Worm (Caenorhabditis elegans): ENCODE data around the gene Y50D4B.2.

The Y50D4B.2 gene

DNA sequence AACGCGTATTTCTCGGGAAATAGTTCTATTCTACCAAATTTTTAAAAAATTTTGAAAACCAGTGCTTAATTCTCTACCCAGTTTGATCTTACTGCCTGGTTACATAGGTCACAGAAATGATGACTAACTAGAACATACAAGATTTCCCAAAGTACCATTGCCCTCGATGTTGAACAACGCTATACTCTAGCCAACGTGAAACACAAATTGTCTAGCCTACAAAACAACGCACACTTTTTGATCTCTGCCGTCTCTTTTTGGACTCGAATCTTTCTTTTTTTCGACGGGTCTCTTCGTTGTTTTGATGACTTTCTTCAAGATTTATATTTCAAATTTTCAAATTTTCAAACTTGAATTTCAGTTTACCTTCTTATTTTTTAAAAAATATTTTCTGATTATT lies at the start of gene Y50D4B.2:
Y50D4B.2 (plus strand) TSS at position 301 of the 400 bp plus-strand sequence.
- TF ChIP-seq F10E7.11 (tag; optimal IDR thresholded peaks at IDR 0.05) = no peak
- no peak for TF ChIP-seq snpc-1.1 (tag; optimal IDR thresholded peaks at IDR 0.05; ENCODE audit: insufficient read depth)
- no peak for TF ChIP-seq B0336.3 (GFP tag; IDR thresholded peaks at IDR 0.05)
- TF ChIP-seq Y56A3A.18 (GFP tag; IDR thresholded peaks at IDR 0.05) = no peak
- no peak for TF ChIP-seq C17E4.6 (GFP tag; IDR thresholded peaks at IDR 0.05)
- TF ChIP-seq sea-2 (GFP tag; IDR thresholded peaks at IDR 0.05) = no peak
- TF ChIP-seq nfya-2 (GFP tag; IDR thresholded peaks at IDR 0.05) = no peak
- no peak for TF ChIP-seq F23B12.7 (tag; optimal IDR thresholded peaks at IDR 0.05; ENCODE audit: insufficient read depth)
- TF ChIP-seq rpc-1 (optimal IDR thresholded peaks at IDR 0.05) = no peak
- TF ChIP-seq rpc-1 (tag; optimal IDR thresholded peaks at IDR 0.05) = no peak

- TF ChIP-seq ztf-26 (tag; optimal IDR thresholded peaks at IDR 0.05) (no peak), bed-2 (GFP tag; IDR thresholded peaks at IDR 0.05) (no peak), snpc-1.1 (tag; optimal IDR thresholded peaks at IDR 0.05; ENCODE audit: insufficient read depth) (peak; percentile 63), snpc-4 (GFP tag; optimal IDR thresholded peaks at IDR 0.05) (peak; percentile 33), snpc-4 (tag; optimal IDR thresholded peaks at IDR 0.05) (peak in 2 of 4 experiments; percentile 81 to 85), hmg-1.2 (GFP tag; IDR thresholded peaks at IDR 0.05) (peak; percentile 53)
Observed at ce11 chrV:1051651-1052050, 48.7 kb upstream of the Y50D4B.2 start.

DNA sequence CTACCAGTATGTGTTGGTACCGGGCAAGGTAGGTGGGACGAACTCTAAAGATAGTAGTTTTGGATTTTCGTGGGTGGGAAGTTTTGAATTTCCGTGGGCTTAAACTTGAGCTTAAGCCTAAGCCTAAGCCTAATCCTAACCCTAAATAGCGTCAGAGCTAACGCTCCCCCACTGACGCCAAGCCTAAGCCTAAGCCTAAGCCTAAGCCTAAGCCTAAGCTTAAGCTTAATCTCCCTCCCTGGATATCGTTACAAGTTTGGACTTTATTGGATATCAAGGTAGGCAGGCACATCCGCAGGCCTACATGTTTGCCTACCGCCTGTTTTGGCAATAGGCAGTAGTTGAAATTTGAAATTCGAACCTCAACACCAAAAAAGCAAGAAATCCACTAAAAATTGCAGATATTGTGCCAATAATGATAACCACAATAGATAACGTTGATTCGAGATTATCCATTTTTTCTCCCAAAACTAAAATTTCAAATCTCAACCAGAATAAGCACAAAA lies 47.8 kb upstream of the Y50D4B.2 start, which contains the start of gene K10C9.4:
K10C9.4 (minus strand) TSS at position 456 of the 506 bp plus-strand sequence.
- TF ChIP-seq nhr-27 (tag; optimal IDR thresholded peaks at IDR 0.05) (no peak), zim-3 (tag; optimal IDR thresholded peaks at IDR 0.05) (no peak), T07F8.4 (tag; optimal IDR thresholded peaks at IDR 0.05) (no peak), D2030.7 (GFP tag; IDR thresholded peaks at IDR 0.05) (no peak), pbrm-1 (GFP tag; IDR thresholded peaks at IDR 0.05) (no peak), Y67H2A.10 (GFP tag; conservative IDR thresholded peaks at IDR 0.05) (no peak), bed-2 (GFP tag; IDR thresholded peaks at IDR 0.05) (no peak), hlh-12 (tag; optimal IDR thresholded peaks at IDR 0.05) (no peak), madf-8 (GFP tag; conservative IDR thresholded peaks at IDR 0.05) (no peak), unc-130 (GFP tag; optimal IDR thresholded peaks at IDR 0.05) (no peak), rec-8 (tag; optimal IDR thresholded peaks at IDR 0.05) (no peak), tbx-9 (tag; optimal IDR thresholded peaks at IDR 0.05; ENCODE audit: borderline replicate concordance) (no peak), egl-44 (GFP tag; IDR thresholded peaks at IDR 0.05) (no peak)

DNA sequence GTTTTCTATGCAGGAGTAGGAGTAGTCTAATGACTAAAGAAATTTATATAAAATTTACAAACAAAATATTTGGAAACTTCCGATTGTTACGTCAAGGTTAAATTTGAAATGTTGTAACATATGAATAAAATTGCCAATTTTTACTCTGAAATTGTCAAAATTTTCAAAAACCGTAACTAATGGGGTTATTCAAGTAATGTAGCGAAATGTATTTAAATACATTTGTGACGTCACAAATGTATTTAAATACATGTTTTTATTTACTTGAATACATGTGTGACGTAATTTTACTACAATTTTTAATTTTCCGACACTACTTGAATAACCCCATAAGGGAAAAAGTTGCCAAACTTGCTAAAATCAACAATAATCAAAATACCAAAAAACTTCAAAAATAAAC lies 47.0 kb upstream of the Y50D4B.2 start:
- TF ChIP-seq B0035.1 (tag; optimal IDR thresholded peaks at IDR 0.05) (no peak), ccch-3 (GFP tag; optimal IDR thresholded peaks at IDR 0.05) (no peak), akir-1 (GFP tag; optimal IDR thresholded peaks at IDR 0.05) (no peak), ztf-3 (GFP tag; optimal IDR thresholded peaks at IDR 0.05) (no peak)

ce11 chrV:1060219-1060863 lies 40.0 kb upstream of the Y50D4B.2 start:
- TF ChIP-seq sea-2 (GFP tag; IDR thresholded peaks at IDR 0.05) = no peak
- TF ChIP-seq nhr-80 (tag; optimal IDR thresholded peaks at IDR 0.05) = peak; percentile 74
